Worm (Caenorhabditis elegans) whole organism, early embryonic: ENCODE measurements around the gene din-1.

ENCODE experiments used
- B0310.2 ChIP-seq: sonication (generic microtip); optimal IDR thresholded peaks from 2 replicates; lab custom pipeline; 2016; ENCODE audit warnings: mild to moderate bottlenecking, missing genetic modification characterization, missing compliant biosample characterization
- ama-1 ChIP-seq: fragments of 150-350 bp; optimal IDR thresholded peaks from 2 replicates; lab custom pipeline; 2014
- ceh-13 ChIP-seq: fragments of 200-800 bp; sonication (Bioruptor generic); optimal IDR thresholded peaks from 2 replicates; lab custom pipeline; 2018; ENCODE audit warnings: mild to moderate bottlenecking, missing genetic modification characterization, missing compliant biosample characterization
- flt-1 ChIP-seq: fragments of 200-800 bp; sonication (Bioruptor generic); IDR thresholded peaks from 2 replicates; pipeline ENCODE4 v1.3.6; 2022; ENCODE audit warnings: missing genetic modification characterization, missing compliant biosample characterization
- hmbx-1 ChIP-seq: sonication (generic microtip); optimal IDR thresholded peaks from 2 replicates; lab custom pipeline; 2016; ENCODE audit warnings: mild to moderate bottlenecking, missing genetic modification characterization, missing compliant biosample characterization
- hnd-1 ChIP-seq: sonication (generic microtip); optimal IDR thresholded peaks from 2 replicates; lab custom pipeline; 2016; ENCODE audit warnings: missing genetic modification characterization, missing compliant biosample characterization
- pes-1 ChIP-seq: fragments of 200-800 bp; sonication (Bioruptor generic); IDR thresholded peaks from 2 replicates; pipeline ENCODE4 v1.3.6; 2022; ENCODE audit warnings: missing genetic modification reagents, missing genetic modification characterization, missing compliant biosample characterization
- tra-4 ChIP-seq: sonication (generic microtip); optimal IDR thresholded peaks from 2 replicates; lab custom pipeline; 2017; ENCODE audit warnings: missing genetic modification characterization, missing compliant biosample characterization

ce11 chrII:11571260-11571854 is 62.1 kb downstream of the din-1 start, which contains the start of gene F54D5.3:
- TF ChIP-seq ama-1 (lab: Kevin White, UChicago) (no peak), pes-1 (no peak), ceh-13 (GFP tag; lab: Kevin White, UChicago) (no peak), flt-1 (GFP tag; lab: Robert Waterston, UW) (no peak), hnd-1 (tag; lab: Kevin White, UChicago) (no peak), hmbx-1 (tag; lab: Kevin White, UChicago) (no peak), B0310.2 (no peak), tra-4 (no peak)
